Fruit fly (Drosophila melanogaster): ENCODE data around the gene CG31522.
A peak's percentile ranks its signal among the peaks of the same experiment; 100 is the strongest.

The CG31522 gene

DNA sequence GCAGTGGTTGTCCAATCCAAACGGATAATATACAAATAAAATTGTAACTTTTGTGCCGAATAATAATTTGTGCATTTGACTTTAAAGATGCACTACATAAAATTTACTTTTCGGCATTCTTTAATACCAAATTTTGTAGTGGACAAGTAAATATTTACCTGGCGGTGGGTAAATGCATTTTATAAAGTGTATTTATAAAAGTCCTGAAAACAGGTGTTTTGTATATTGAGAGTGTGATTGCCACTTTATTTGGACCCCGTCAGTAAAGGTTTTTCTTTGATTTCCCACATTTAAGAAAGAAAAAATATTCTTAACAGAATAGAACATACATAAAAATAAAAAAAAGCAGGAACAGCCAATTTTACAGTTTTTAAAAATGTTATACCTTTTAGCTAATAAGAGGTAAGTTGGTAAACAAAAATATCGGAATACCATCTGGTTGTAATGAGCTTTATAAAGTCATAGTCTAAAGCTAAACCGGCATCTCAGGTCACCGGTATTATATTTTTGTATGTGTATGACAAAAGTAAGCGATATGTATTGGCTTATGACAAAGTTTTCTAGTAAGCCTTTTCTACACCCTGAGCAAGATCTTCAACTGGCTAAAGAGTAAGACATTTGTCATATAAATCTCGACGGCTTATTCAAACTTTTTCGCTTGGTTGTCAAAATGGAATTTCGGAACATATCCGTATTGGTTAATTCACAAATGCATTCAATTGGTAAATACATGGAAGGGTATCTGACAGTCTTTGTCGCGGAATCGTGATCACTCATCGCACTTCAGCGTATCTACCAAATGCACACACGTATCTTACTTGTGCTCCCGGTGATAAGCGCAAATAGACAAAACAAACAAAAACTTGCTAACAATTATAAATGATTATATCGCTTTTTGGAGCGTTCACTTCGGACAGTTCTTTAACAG lies 67.8 kb downstream of the CG31522 start (continued):
- no peak for TF ChIP-seq nerfin-2 (GFP tag; IDR thresholded peaks at IDR 0.05; ENCODE audit: partially characterized antibody)
- peak; percentile 88 for TF ChIP-seq CG17359 (tag; optimal IDR thresholded peaks at IDR 0.05)
- no peak for TF ChIP-seq CG1832 (GFP tag; optimal IDR thresholded peaks at IDR 0.05)
- TF ChIP-seq CG4617 (GFP tag; optimal IDR thresholded peaks at IDR 0.05; ENCODE audit: borderline replicate concordance) = peak; percentile 50
- TF ChIP-seq CG7786 (GFP tag; optimal IDR thresholded peaks at IDR 0.05) = peak; percentile 92
- TF ChIP-seq danr (GFP tag; IDR thresholded peaks at IDR 0.05) = peak; percentile 67
- TF ChIP-seq dysf (GFP tag; IDR thresholded peaks at IDR 0.05) = peak; percentile 94
- TF ChIP-seq Mes4 (GFP tag; optimal IDR thresholded peaks at IDR 0.05) = peak; percentile 81
- TF ChIP-seq CG6254 (GFP tag; optimal IDR thresholded peaks at IDR 0.05) = peak; percentile 77
- TF ChIP-seq ewg (GFP tag; optimal IDR thresholded peaks at IDR 0.05) = peak; percentile 77
- peak; percentile 57 for TF ChIP-seq CG3065 (GFP tag; optimal IDR thresholded peaks at IDR 0.05)
- no peak for TF ChIP-seq sc (optimal IDR thresholded peaks at IDR 0.05)
- TF ChIP-seq sc (GFP tag; optimal IDR thresholded peaks at IDR 0.05) = peak; percentile 47
- peak; percentile 86 for TF ChIP-seq CG32772 (GFP tag; IDR thresholded peaks at IDR 0.05)
- no peak for TF ChIP-seq CG7745 (tag; optimal IDR thresholded peaks at IDR 0.05)
- peak; percentile 92 for TF ChIP-seq CG11504 (tag; optimal IDR thresholded peaks at IDR 0.05)
- peak; percentile 76 for TF ChIP-seq nerfin-1 (tag; optimal IDR thresholded peaks at IDR 0.05)
- peak; percentile 66 for TF ChIP-seq tup (GFP tag; optimal IDR thresholded peaks at IDR 0.05)
- TF ChIP-seq HmgD (GFP tag; optimal IDR thresholded peaks at IDR 0.05) = peak; percentile 72
- no peak for TF ChIP-seq bigmax (GFP tag; optimal IDR thresholded peaks at IDR 0.05)
- peak; percentile 99 for TF ChIP-seq Ets65A (GFP tag)
- peak; percentile 76 for TF ChIP-seq CG9932 (GFP tag; IDR thresholded peaks at IDR 0.05)
- TF ChIP-seq Hand (GFP tag; optimal IDR thresholded peaks at IDR 0.05) = peak; percentile 66
- peak; percentile 71 for TF ChIP-seq Abd-B (GFP tag; optimal IDR thresholded peaks at IDR 0.05)
- TF ChIP-seq CG4854 (GFP tag; optimal IDR thresholded peaks at IDR 0.05) = peak; percentile 80
- TF ChIP-seq bab2 (GFP tag; optimal IDR thresholded peaks at IDR 0.05) = peak; percentile 88
- TF ChIP-seq tna (GFP tag; IDR thresholded peaks at IDR 0.05; ENCODE audit: partially characterized antibody) = no peak
- peak; percentile 88 for TF ChIP-seq CG9609 (GFP tag; optimal IDR thresholded peaks at IDR 0.05)
- peak; percentile 85 for TF ChIP-seq repo (GFP tag; optimal IDR thresholded peaks at IDR 0.05)
- peak; percentile 74 for TF ChIP-seq Nf-YA (GFP tag; IDR thresholded peaks at IDR 0.05)
- no peak for TF ChIP-seq Poxn (GFP tag; IDR thresholded peaks at IDR 0.05)
- TF ChIP-seq cg (GFP tag; optimal IDR thresholded peaks at IDR 0.05) = peak; percentile 56
- no peak for TF ChIP-seq nom (GFP tag; optimal IDR thresholded peaks at IDR 0.05)
- no peak for TF ChIP-seq CkIIα-i1 (GFP tag; IDR thresholded peaks at IDR 0.05)
- TF ChIP-seq CG14667 (GFP tag; IDR thresholded peaks at IDR 0.05) = peak; percentile 67
- TF ChIP-seq tll (GFP tag; optimal IDR thresholded peaks at IDR 0.05) = no peak
- peak; percentile 13 for TF ChIP-seq pzg (GFP tag; optimal IDR thresholded peaks at IDR 0.05)
- peak; percentile 73; the same call in 2 of the 3 replicates for TF ChIP-seq Mrtf (GFP tag; IDR thresholded peaks at IDR 0.05)
- peak; percentile 89 for TF ChIP-seq grn (GFP tag; optimal IDR thresholded peaks at IDR 0.05)
- no peak for TF ChIP-seq prd (optimal IDR thresholded peaks at IDR 0.05)
- TF ChIP-seq prd (GFP tag; IDR thresholded peaks at IDR 0.05) = peak; percentile 90
- peak; percentile 17 for TF ChIP-seq CG4328 (GFP tag; optimal IDR thresholded peaks at IDR 0.05)
- peak; percentile 26; the same call in 1 of the 2 replicates for TF ChIP-seq sim (GFP tag; IDR thresholded peaks at IDR 0.05)
- peak; percentile 75 for TF ChIP-seq CG3726 (GFP tag; IDR thresholded peaks at IDR 0.05)
- TF ChIP-seq ftz-f1 (GFP tag; optimal IDR thresholded peaks at IDR 0.05) = no peak
- peak; percentile 80 for TF ChIP-seq crc (GFP tag; optimal IDR thresholded peaks at IDR 0.05)
- TF ChIP-seq CG15514 (GFP tag; optimal IDR thresholded peaks at IDR 0.05) = peak; percentile 78
- peak; percentile 90 for TF ChIP-seq lilli (GFP tag; optimal IDR thresholded peaks at IDR 0.05)
- peak; percentile 65 for TF ChIP-seq Sry-δ (GFP tag; optimal IDR thresholded peaks at IDR 0.05)
